Fruit fly (Drosophila melanogaster): ENCODE data around the gene Cpr62Ba.

- TF ChIP-seq Pif1A (GFP tag; optimal IDR thresholded peaks at IDR 0.05) (no peak), EcR (GFP tag; optimal IDR thresholded peaks at IDR 0.05) (no peak), CG32121 (GFP tag; IDR thresholded peaks at IDR 0.05) (no peak), D1 (tag; optimal IDR thresholded peaks at IDR 0.05) (no peak)
Measured at dm6 chr3L:1850498-1850897, 18.9 kb upstream of the Cpr62Ba start.
